Worm (Caenorhabditis elegans): Measurements from ENCODE around the gene F56B3.9.
A peak's percentile ranks its signal among the peaks of the same experiment; 100 is the strongest.
"Not testable (repeated sequence)": the region's sequence is repeated elsewhere in the genome, so short reads cannot be mapped to it uniquely, and the experiment has no call there.

The F56B3.9 gene

DNA sequence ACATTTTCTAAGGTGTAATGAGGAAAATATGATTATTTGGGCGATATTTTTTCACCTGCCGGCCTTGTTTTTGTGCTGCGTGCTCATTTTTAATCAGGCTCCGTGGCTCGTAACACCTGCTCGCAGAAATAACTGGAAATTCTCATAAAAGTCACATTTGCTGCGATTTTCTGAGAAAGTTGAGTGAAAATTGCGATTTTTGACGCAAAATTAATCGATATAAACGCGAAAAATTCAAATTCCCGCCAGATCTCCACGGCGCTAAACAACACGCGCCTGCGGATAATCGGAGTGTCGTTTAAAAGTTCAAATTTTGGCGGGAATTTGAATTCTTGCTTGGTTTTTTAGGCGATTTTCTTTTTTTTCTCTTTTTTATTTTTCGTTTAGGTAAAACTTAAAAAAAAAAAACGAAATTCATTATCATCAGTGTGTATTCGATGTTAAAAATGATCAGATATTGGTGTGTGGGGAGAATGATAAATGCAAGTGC, 35.9 kb downstream of the F56B3.9 start, which contains the start of gene Y55F3BL.6:
TSS of gene Y55F3BL.6 (minus strand) at position 51 of the 490 bp plus-strand sequence.
- TF ChIP-seq T20F7.1 (GFP tag; optimal IDR thresholded peaks at IDR 0.05) (peak; percentile 21), mxl-2 (GFP tag; conservative IDR thresholded peaks at IDR 0.05) (no peak), nhr-25 (tag; optimal IDR thresholded peaks at IDR 0.05; ENCODE audit: borderline replicate concordance, insufficient read depth) (no peak), lin-29 (GFP tag; IDR thresholded peaks at IDR 0.05) (no peak), lin-38 (GFP tag; IDR thresholded peaks at IDR 0.05) (peak; percentile 17; the same call in 1 of the 2 replicates), fos-1 (tag; optimal IDR thresholded peaks at IDR 0.05) (no peak), Y48G9A.11 (GFP tag; IDR thresholded peaks at IDR 0.05) (peak; percentile 96), mdt-29 (GFP tag; IDR thresholded peaks at IDR 0.05) (no peak)

DNA sequence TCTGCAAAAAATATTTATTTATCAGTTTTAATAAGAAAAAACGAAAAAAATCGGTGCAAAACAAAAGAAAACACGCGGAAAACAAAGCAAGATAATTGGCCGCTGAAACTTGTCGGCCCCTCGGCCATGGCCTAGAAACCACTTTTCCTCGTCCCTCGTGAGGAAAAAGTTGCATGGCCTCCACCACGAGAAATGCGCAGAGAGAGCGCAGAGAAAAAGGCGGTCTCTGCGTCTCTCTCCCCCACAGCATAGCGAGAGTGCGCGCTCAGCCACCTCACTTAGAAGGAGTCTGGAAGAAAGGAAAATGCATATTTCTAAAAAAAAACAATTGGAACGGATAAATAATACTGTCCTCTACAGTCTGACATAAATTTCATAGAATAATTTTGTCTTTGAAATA, 42.2 kb downstream of the F56B3.9 start:
- TF ChIP-seq rbr-2 (tag; optimal IDR thresholded peaks at IDR 0.05) (peak; percentile 3), Y48G9A.11 (GFP tag; IDR thresholded peaks at IDR 0.05) (peak; percentile 32; the same call in 1 of the 2 replicates), dmd-6 (GFP tag; IDR thresholded peaks at IDR 0.05) (peak; percentile 61), pha-4 (GFP tag; IDR thresholded peaks at IDR 0.05) (peak; percentile 37; the same call in 1 of the 2 replicates), ceh-20 (GFP tag; IDR thresholded peaks at IDR 0.05) (0 out of 2 replicates have a peak, but pooled peaks have one; percentile 15), hlh-11 (tag; optimal IDR thresholded peaks at IDR 0.05) (peak; percentile 8), mdt-29 (GFP tag; IDR thresholded peaks at IDR 0.05) (0 out of 2 replicates have a peak, but pooled peaks have one; percentile 42), egl-43 (GFP tag; IDR thresholded peaks at IDR 0.05) (peak; percentile 63), mes-2 (tag; optimal IDR thresholded peaks at IDR 0.05; ENCODE audit: poor library complexity, severe bottlenecking) (peak; percentile 84), T26A8.4 (GFP tag; IDR thresholded peaks at IDR 0.05) (peak; percentile 64; the same call in 1 of the 2 replicates), arid-1 (GFP tag; conservative IDR thresholded peaks at IDR 0.05) (peak; percentile 58; the same call in 1 of the 2 replicates), madf-9 (GFP tag; conservative IDR thresholded peaks at IDR 0.05) (0 out of 2 replicates have a peak, but pooled peaks have one; percentile 40), vab-7 (GFP tag; IDR thresholded peaks at IDR 0.05) (peak; percentile 42; the same call in 1 of the 2 replicates), hmg-1.1 (GFP tag; IDR thresholded peaks at IDR 0.05) (peak; percentile 85), unc-130 (GFP tag; optimal IDR thresholded peaks at IDR 0.05) (peak; percentile 0), lin-38 (GFP tag; IDR thresholded peaks at IDR 0.05) (peak; percentile 88), set-16 (GFP tag; IDR thresholded peaks at IDR 0.05) (peak; percentile 76)
- TF ChIP-seq pha-4 (tag; optimal IDR thresholded peaks at IDR 0.05), result not testable (repeated sequence)

DNA sequence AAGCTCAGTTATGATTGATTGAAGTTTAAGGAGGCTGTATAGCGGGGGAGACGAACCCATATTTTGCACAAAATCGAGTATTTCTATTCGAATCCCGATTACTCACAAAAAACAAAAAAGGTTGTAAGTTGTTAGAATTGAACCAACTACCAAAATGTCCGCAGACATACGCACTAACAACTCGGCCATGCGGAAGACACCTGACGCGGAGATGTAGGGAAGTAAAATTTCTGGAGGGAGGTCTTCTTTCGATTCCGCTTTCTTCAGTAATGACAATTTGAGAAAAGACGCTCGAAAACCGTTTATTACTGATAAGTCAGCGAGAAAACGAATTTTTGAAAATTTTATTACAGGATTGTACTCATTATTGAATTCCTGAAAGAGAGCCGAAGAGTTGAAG, 46.7 kb downstream of the F56B3.9 start:
- TF ChIP-seq nhr-237 (tag; optimal IDR thresholded peaks at IDR 0.05) (no peak), spr-3 (GFP tag; optimal IDR thresholded peaks at IDR 0.05) (no peak), nhr-111 (GFP tag; optimal IDR thresholded peaks at IDR 0.05) (no peak), tra-1 (GFP tag; IDR thresholded peaks at IDR 0.05) (no peak), ceh-28 (tag; optimal IDR thresholded peaks at IDR 0.05) (no peak), madf-5 (GFP tag; IDR thresholded peaks at IDR 0.05) (no peak), lin-29 (GFP tag; IDR thresholded peaks at IDR 0.05) (no peak), ZK546.5 (tag; optimal IDR thresholded peaks at IDR 0.05) (no peak), ceh-20 (GFP tag; IDR thresholded peaks at IDR 0.05) (no peak), zfp-3 (GFP tag; conservative IDR thresholded peaks at IDR 0.05) (no peak), zip-11 (GFP tag; IDR thresholded peaks at IDR 0.05) (no peak), attf-4 (tag; optimal IDR thresholded peaks at IDR 0.05) (no peak)

All from whole organism, L4 larva.